Fruit fly (Drosophila melanogaster) whole organism, embryonic: ENCODE measurements around the gene Nopp140.

Experiments used
- Bdp1 ChIP-seq: fragments of 200-800 bp; sonication (Bioruptor generic); optimal IDR thresholded peaks from 3 replicates; lab custom pipeline; 2016; ENCODE audit warnings: missing biosample characterization, missing genetic modification characterization
- CG10959 ChIP-seq: fragments of 200-800 bp; sonication (Bioruptor generic); IDR thresholded peaks from 2 replicates; pipeline ENCODE4 v1.3.6; 2022; ENCODE audit warnings: missing biosample characterization, missing genetic modification characterization
- CG11085 ChIP-seq: fragments of 200-800 bp; sonication (Bioruptor generic); IDR thresholded peaks from 2 replicates; pipeline ENCODE4 v1.3.6; 2022; ENCODE audit warnings: missing biosample characterization, missing genetic modification characterization
- CG12236 ChIP-seq: fragments of 200-800 bp; sonication (Bioruptor generic); optimal IDR thresholded peaks from 2 replicates; lab custom pipeline; 2016; ENCODE audit warnings: missing biosample characterization, missing genetic modification characterization
- CG12391 ChIP-seq: fragments of 200-800 bp; sonication (Bioruptor generic); optimal IDR thresholded peaks from 3 replicates; lab custom pipeline; 2018; ENCODE audit warnings: missing biosample characterization, mild to moderate bottlenecking, missing genetic modification characterization, moderate library complexity
- CG12744 ChIP-seq: fragments of 200-800 bp; sonication (Bioruptor generic); optimal IDR thresholded peaks from 2 replicates; lab custom pipeline; 2016; ENCODE audit warnings: missing biosample characterization, missing genetic modification characterization
- CG14014 ChIP-seq: fragments of 200-800 bp; sonication (Bioruptor generic); IDR thresholded peaks from 2 replicates; pipeline ENCODE4 v1.3.6; 2022; ENCODE audit warnings: missing biosample characterization, missing genetic modification characterization
- CG1529 ChIP-seq: fragments of 200-800 bp; sonication (Bioruptor generic); optimal IDR thresholded peaks from 3 replicates; lab custom pipeline; 2018; ENCODE audit warnings: missing biosample characterization, missing genetic modification characterization
- CG1647 ChIP-seq: fragments of 200-800 bp; sonication (Bioruptor generic); optimal IDR thresholded peaks from 3 replicates; lab custom pipeline; 2016; ENCODE audit warnings: missing biosample characterization, missing genetic modification characterization
- CG18011 ChIP-seq: fragments of 200-800 bp; sonication (Bioruptor generic); optimal IDR thresholded peaks from 2 replicates; lab custom pipeline; 2017; ENCODE audit warnings: missing biosample characterization, missing genetic modification characterization, mild to moderate bottlenecking, moderate library complexity, missing genotype
- CG2116 ChIP-seq: fragments of 200-800 bp; sonication (Bioruptor generic); optimal IDR thresholded peaks from 3 replicates; lab custom pipeline; 2018; ENCODE audit warnings: missing biosample characterization, mild to moderate bottlenecking, missing genetic modification characterization
- CG34422 ChIP-seq: fragments of 200-800 bp; sonication (Bioruptor generic); IDR thresholded peaks from 3 replicates; pipeline ENCODE4 v1.3.6; 2022; ENCODE audit warnings: missing biosample characterization, missing genetic modification characterization
- CG3847 ChIP-seq: fragments of 200-800 bp; sonication (Bioruptor generic); IDR thresholded peaks from 2 replicates; pipeline ENCODE4 v1.3.6; 2022; ENCODE audit warnings: missing biosample characterization, missing genetic modification characterization
- CG5180 ChIP-seq: fragments of 200-800 bp; sonication (Bioruptor generic); optimal IDR thresholded peaks from 3 replicates; lab custom pipeline; 2017; ENCODE audit warnings: missing biosample characterization, missing genetic modification characterization, mild to moderate bottlenecking, moderate library complexity, missing genetic modification reagents
- CG5245 ChIP-seq: fragments of 200-800 bp; sonication (Bioruptor generic); optimal IDR thresholded peaks from 3 replicates; lab custom pipeline; 2016; ENCODE audit warnings: missing biosample characterization, missing genetic modification characterization
- CG6272 ChIP-seq: fragments of 200-800 bp; sonication (Bioruptor generic); IDR thresholded peaks from 2 replicates; pipeline ENCODE4 v1.3.6; 2022; ENCODE audit warnings: missing biosample characterization, missing genetic modification characterization
- CG6765 ChIP-seq: fragments of 200-800 bp; sonication (Bioruptor generic); optimal IDR thresholded peaks from 3 replicates; lab custom pipeline; 2017; ENCODE audit warnings: missing biosample characterization, mild to moderate bottlenecking, missing genetic modification characterization
- CG6813 ChIP-seq: fragments of 200-800 bp; sonication (Bioruptor generic); optimal IDR thresholded peaks from 2 replicates; lab custom pipeline; 2017; ENCODE audit warnings: missing biosample characterization, missing genetic modification characterization, mild to moderate bottlenecking, moderate library complexity, missing genetic modification reagents
- CG8388 ChIP-seq: fragments of 200-800 bp; sonication (Bioruptor generic); optimal IDR thresholded peaks from 2 replicates; lab custom pipeline; 2019; ENCODE audit warnings: missing biosample characterization, mild to moderate bottlenecking, missing genetic modification characterization, moderate library complexity
- CG8944 ChIP-seq: fragments of 200-800 bp; sonication (Bioruptor generic); optimal IDR thresholded peaks from 3 replicates; lab custom pipeline; 2016; ENCODE audit warnings: missing biosample characterization, missing genetic modification characterization
- Chrac-16 ChIP-seq: fragments of 200-800 bp; sonication (Bioruptor generic); optimal IDR thresholded peaks from 3 replicates; lab custom pipeline; 2016; ENCODE audit warnings: missing biosample characterization, missing genetic modification characterization
- CoRest ChIP-seq: fragments of 200-800 bp; sonication (Bioruptor generic); optimal IDR thresholded peaks from 3 replicates; lab custom pipeline; 2018; ENCODE audit warnings: missing biosample characterization, mild to moderate bottlenecking, missing genetic modification characterization, moderate library complexity
- D19B ChIP-seq: fragments of 200-800 bp; sonication (Bioruptor generic); optimal IDR thresholded peaks from 2 replicates; lab custom pipeline; 2017; ENCODE audit warnings: missing biosample characterization, mild to moderate bottlenecking, missing genetic modification characterization
- Doc2 ChIP-seq: fragments of 200-800 bp; sonication (Bioruptor generic); IDR thresholded peaks from 2 replicates; pipeline ENCODE4 v1.3.6; 2022; ENCODE audit warnings: missing biosample characterization, missing genetic modification characterization
- Elba2 ChIP-seq: fragments of 200-800 bp; sonication (Bioruptor generic); optimal IDR thresholded peaks from 3 replicates; lab custom pipeline; 2016; ENCODE audit warnings: missing biosample characterization, missing genetic modification characterization
- Fer2 ChIP-seq: fragments of 200-800 bp; sonication (Bioruptor generic); optimal IDR thresholded peaks from 2 replicates; lab custom pipeline; 2018; ENCODE audit warnings: missing biosample characterization, mild to moderate bottlenecking, missing genetic modification characterization, moderate library complexity
- H2.0 ChIP-seq: fragments of 200-800 bp; sonication (Bioruptor generic); IDR thresholded peaks from 2 replicates; pipeline ENCODE4 v1.3.6; 2022; ENCODE audit warnings: missing biosample characterization, missing genetic modification characterization
- HmgD ChIP-seq: fragments of 200-800 bp; sonication (Bioruptor generic); optimal IDR thresholded peaks from 3 replicates; lab custom pipeline; 2016; ENCODE audit warnings: missing biosample characterization, missing genetic modification characterization
- HmgZ ChIP-seq: fragments of 200-800 bp; sonication (Bioruptor generic); optimal IDR thresholded peaks from 2 replicates; lab custom pipeline; 2018; ENCODE audit warnings: missing biosample characterization, mild to moderate bottlenecking, missing genetic modification characterization
- Oli ChIP-seq: fragments of 200-800 bp; sonication (Bioruptor generic); optimal IDR thresholded peaks from 2 replicates; lab custom pipeline; 2018; ENCODE audit warnings: missing biosample characterization, mild to moderate bottlenecking, missing genetic modification characterization, moderate library complexity
- Taf1 ChIP-seq: fragments of 200-800 bp; sonication (Bioruptor generic); IDR thresholded peaks from 2 replicates; pipeline ENCODE4 v1.3.6; 2022; ENCODE audit warnings: missing biosample characterization, missing genetic modification characterization
- Trl ChIP-seq, 3 experiments: fragments of >200 bp in 2 of 3; fragments of 200-800 bp in 1 of 3; sonication (Bioruptor generic) in 1 of 3; optimal IDR thresholded peaks; 2 replicates in 1 of 3; 3 replicates in 2 of 3; lab custom pipeline; 2016 to 2017; ENCODE audit warnings: missing biosample characterization in 1 of 3, missing genetic modification characterization in 1 of 3
- bigmax ChIP-seq: fragments of 200-800 bp; sonication (Bioruptor generic); optimal IDR thresholded peaks from 2 replicates; lab custom pipeline; 2018; ENCODE audit warnings: missing biosample characterization, mild to moderate bottlenecking, missing genetic modification characterization
- gcm ChIP-seq: fragments of 200-800 bp; sonication (Bioruptor generic); optimal IDR thresholded peaks from 2 replicates; lab custom pipeline; 2019; ENCODE audit warnings: missing biosample characterization, mild to moderate bottlenecking, missing genetic modification characterization, moderate library complexity
- grau ChIP-seq: fragments of 200-800 bp; optimal IDR thresholded peaks from 3 replicates; lab custom pipeline; 2019; ENCODE audit warnings: missing biosample characterization, mild to moderate bottlenecking, missing genetic modification characterization, moderate library complexity
- gt ChIP-seq: fragments of 200-800 bp; sonication (Bioruptor generic); IDR thresholded peaks from 2 replicates; pipeline ENCODE4 v1.3.6; 2022; ENCODE audit warnings: missing biosample characterization, missing genetic modification characterization
- her ChIP-seq: fragments of 200-800 bp; sonication (Bioruptor generic); optimal IDR thresholded peaks from 2 replicates; lab custom pipeline; 2016; ENCODE audit warnings: missing biosample characterization, missing genetic modification characterization
- lov ChIP-seq, 2 experiments: fragments of 200-800 bp in 1 of 2; fragments of >200 bp in 1 of 2; sonication (Bioruptor generic) in 1 of 2; IDR thresholded peaks in 1 of 2; optimal IDR thresholded peaks in 1 of 2; 2 replicates in 1 of 2; 3 replicates in 1 of 2; pipeline versions ENCODE4 v1.3.6 to Lab custom; 2017 to 2022; ENCODE audit warnings: missing biosample characterization in 1 of 2, missing genetic modification characterization in 1 of 2
- pan ChIP-seq, 4 experiments: fragments of >200 bp in 3 of 4; fragments of 200-800 bp in 1 of 4; sonication (Bioruptor generic) in 1 of 4; optimal IDR thresholded peaks in 3 of 4; IDR thresholded peaks in 1 of 4; 2 replicates each; pipeline versions ENCODE4 v1.3.6 to Lab custom; 2017 to 2022; ENCODE audit warnings: missing biosample characterization in 2 of 4, missing genetic modification characterization in 2 of 4, mixed read lengths in 1 of 4
- prd ChIP-seq, 3 experiments: fragments of >200 bp in 2 of 3; fragments of 200-800 bp in 1 of 3; sonication (Bioruptor generic) in 1 of 3; optimal IDR thresholded peaks in 2 of 3; IDR thresholded peaks in 1 of 3; 2 replicates in 2 of 3; 3 replicates in 1 of 3; pipeline versions ENCODE4 v1.3.6 to Lab custom; 2017 to 2022; ENCODE audit warnings: missing biosample characterization in 1 of 3, missing genetic modification characterization in 1 of 3
- row ChIP-seq: fragments of 200-800 bp; sonication (Bioruptor generic); IDR thresholded peaks from 3 replicates; pipeline ENCODE4 v1.3.6; 2022; ENCODE audit warnings: missing biosample characterization, missing genetic modification characterization
- sens-2 ChIP-seq: fragments of 200-800 bp; sonication (Bioruptor generic); IDR thresholded peaks from 2 replicates; pipeline ENCODE4 v1.3.6; 2022; ENCODE audit warnings: missing biosample characterization, missing genetic modification characterization
- seq ChIP-seq: fragments of 200-800 bp; sonication (Bioruptor generic); IDR thresholded peaks from 2 replicates; pipeline ENCODE4 v1.3.6; 2022; ENCODE audit warnings: missing biosample characterization, missing genetic modification characterization
- sob ChIP-seq: fragments of 200-800 bp; sonication (Bioruptor generic); IDR thresholded peaks from 2 replicates; pipeline ENCODE4 v1.3.6; 2022; ENCODE audit warnings: missing biosample characterization, missing genetic modification characterization
- ssp ChIP-seq: fragments of 200-800 bp; sonication (Bioruptor generic); IDR thresholded peaks from 2 replicates; pipeline ENCODE4 v1.3.6; 2022; ENCODE audit warnings: missing biosample characterization, missing genetic modification characterization
- tgo ChIP-seq: fragments of 200-800 bp; sonication (Bioruptor generic); IDR thresholded peaks from 3 replicates; pipeline ENCODE4 v1.3.6; 2022; ENCODE audit warnings: missing biosample characterization, missing genetic modification characterization
- tin ChIP-seq: fragments of 200-800 bp; sonication (Bioruptor generic); optimal IDR thresholded peaks from 3 replicates; lab custom pipeline; 2016; ENCODE audit warnings: missing biosample characterization, missing genetic modification characterization
- vvl ChIP-seq: fragments of 200-800 bp; sonication (Bioruptor generic); IDR thresholded peaks from 2 replicates; pipeline ENCODE4 v1.3.6; 2022; ENCODE audit warnings: missing biosample characterization, missing genetic modification characterization
- wdn ChIP-seq: fragments of 200-800 bp; sonication (Bioruptor generic); IDR thresholded peaks from 2 replicates; pipeline ENCODE4 v1.3.6; 2022; ENCODE audit warnings: missing biosample characterization, missing genetic modification characterization

The Nopp140 gene

DNA sequence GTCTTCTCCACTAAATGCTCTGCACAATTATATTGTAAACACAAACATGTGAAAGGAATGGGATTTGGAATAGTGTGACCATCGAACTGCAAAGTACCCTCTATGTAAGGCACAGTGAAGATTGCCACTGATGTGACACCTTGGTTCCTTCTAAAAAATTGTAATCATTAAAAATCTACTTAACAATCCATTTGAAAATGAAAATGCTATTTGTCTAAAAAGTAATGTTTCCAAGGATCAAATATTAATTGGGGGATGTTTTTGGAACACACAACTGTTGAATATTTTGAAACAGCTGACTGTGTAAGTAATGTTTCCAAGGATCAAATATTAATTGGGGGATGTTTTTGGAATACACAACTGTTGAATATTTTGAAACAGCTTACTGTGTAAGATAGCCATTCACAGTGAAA, 4.4 kb upstream of the Nopp140 start, which contains the start of gene CG32448 (continued):
- TF ChIP-seq CG6272 = peak; percentile 29; the same call in 1 of the 2 replicates
- TF ChIP-seq row (GFP tag; lab: Robert Waterston, UW) = peak; percentile 93
- TF ChIP-seq gcm (GFP tag; lab: Kevin White, UChicago) = peak; percentile 5
- peak; percentile 64 for TF ChIP-seq CG8944 (GFP tag; lab: Kevin White, UChicago)
- peak; percentile 81 for TF ChIP-seq CG8388 (GFP tag; lab: Kevin White, UChicago)
- peak; percentile 43 for TF ChIP-seq her
- no peak for TF ChIP-seq Fer2 (tag; lab: Kevin White, UChicago)
- peak; percentile 1 for TF ChIP-seq CG1529 (GFP tag; lab: Kevin White, UChicago)
- no peak for TF ChIP-seq bigmax (GFP tag; lab: Kevin White, UChicago)
- peak; percentile 74 for TF ChIP-seq ssp
- TF ChIP-seq CG6765 (GFP tag; lab: Kevin White, UChicago) = no peak
- peak; percentile 35 for TF ChIP-seq CG12236 (GFP tag; lab: Kevin White, UChicago)
- TF ChIP-seq CG12391 (tag; lab: Kevin White, UChicago) = peak; percentile 68
- TF ChIP-seq prd (optimal IDR thresholded peaks at IDR 0.05; lab: Kevin White, UChicago) = no peak
- peak; percentile 87 for TF ChIP-seq prd (GFP tag; IDR thresholded peaks at IDR 0.05; lab: Robert Waterston, UW)
- TF ChIP-seq CG10959 (GFP tag; lab: Robert Waterston, UW) = peak; percentile 40; the same call in 1 of the 2 replicates
- peak; percentile 74 for TF ChIP-seq CG3847 (GFP tag; lab: Robert Waterston, UW)
- peak; percentile 28 for TF ChIP-seq D19B
- no peak for TF ChIP-seq sens-2
- peak; percentile 73 for TF ChIP-seq CG14014
- peak; percentile 15 for TF ChIP-seq CG5245 (GFP tag; lab: Kevin White, UChicago)
- peak; percentile 64 for TF ChIP-seq tin (GFP tag; lab: Kevin White, UChicago)
- TF ChIP-seq Taf1 = peak; percentile 61; the same call in 1 of the 2 replicates
- peak; percentile 38 for TF ChIP-seq Chrac-16 (GFP tag; lab: Kevin White, UChicago)
- peak; percentile 49 for TF ChIP-seq CG1647 (GFP tag; lab: Kevin White, UChicago)
- peak; percentile 35 for TF ChIP-seq CG2116 (GFP tag; lab: Kevin White, UChicago)
- TF ChIP-seq grau (tag; lab: Kevin White, UChicago) = peak; percentile 98
- TF ChIP-seq vvl = peak; percentile 83
- TF ChIP-seq tgo = peak; percentile 71
- TF ChIP-seq pan (optimal IDR thresholded peaks at IDR 0.05; lab: Kevin White, UChicago) = no peak
- peak in 1 of 2 experiments; percentile 83 for TF ChIP-seq pan (GFP tag; optimal IDR thresholded peaks at IDR 0.05 in 1 of 2, IDR thresholded peaks at IDR 0.05 in 1 of 2)
- no peak for TF ChIP-seq lov (optimal IDR thresholded peaks at IDR 0.05; lab: Kevin White, UChicago)
- 0 out of 3 replicates have a peak, but pooled peaks have one; percentile 40 for TF ChIP-seq lov (GFP tag; IDR thresholded peaks at IDR 0.05; lab: Robert Waterston, UW)
- peak; percentile 0 for TF ChIP-seq Bdp1 (GFP tag; lab: Kevin White, UChicago)
- peak; percentile 44; the same call in 1 of the 2 replicates for TF ChIP-seq CG11085 (GFP tag; lab: Robert Waterston, UW)
- peak; percentile 29 for TF ChIP-seq HmgZ (tag; lab: Kevin White, UChicago)
- TF ChIP-seq CG5180 (GFP tag; lab: Kevin White, UChicago) = no peak
- TF ChIP-seq CG18011 (GFP tag; lab: Kevin White, UChicago) = peak; percentile 52
- 0 out of 2 replicates have a peak, but pooled peaks have one; percentile 49 for TF ChIP-seq wdn
- TF ChIP-seq Oli (tag; lab: Kevin White, UChicago) = peak; percentile 34
- TF ChIP-seq Elba2 = no peak
- TF ChIP-seq sob (GFP tag; lab: Robert Waterston, UW) = peak; percentile 75
- peak; percentile 76 for TF ChIP-seq H2.0 (GFP tag; lab: Robert Waterston, UW)
- peak; percentile 47 for TF ChIP-seq HmgD
- no peak for TF ChIP-seq CG12744
- peak; percentile 81 for TF ChIP-seq seq
- no peak for TF ChIP-seq Trl (optimal IDR thresholded peaks at IDR 0.05; lab: Kevin White, UChicago)
- TF ChIP-seq Trl (GFP tag; optimal IDR thresholded peaks at IDR 0.05; lab: Kevin White, UChicago) = peak; percentile 65
- peak; percentile 83 for TF ChIP-seq CG34422 (GFP tag; lab: Robert Waterston, UW)
- TF ChIP-seq Doc2 = no peak
- peak; percentile 6 for TF ChIP-seq CG6813
- TF ChIP-seq CoRest = peak; percentile 64
- TF ChIP-seq gt = no peak
